Worm (Caenorhabditis elegans): ENCODE data around the gene C05C8.8.

Gene C05C8.8

DNA sequence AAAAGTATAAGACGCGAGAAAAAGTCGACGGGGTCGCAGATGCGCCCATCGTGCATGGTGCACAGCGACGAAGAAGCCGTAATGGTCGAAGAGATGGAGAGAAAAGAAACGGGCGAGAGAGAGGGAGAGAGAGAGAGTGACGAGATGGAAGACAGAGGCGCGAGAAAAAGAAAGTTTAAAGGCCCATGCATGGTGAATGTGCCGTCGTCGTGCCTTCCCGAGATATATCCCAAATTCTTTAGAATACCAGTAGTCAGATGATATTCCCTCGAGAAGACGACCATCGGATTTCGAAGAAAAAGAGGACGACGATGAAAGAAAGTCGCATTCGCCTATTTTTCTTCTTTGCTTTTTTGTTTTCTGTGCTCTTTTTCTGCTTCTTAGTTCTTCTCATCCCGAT is 39.0 kb downstream of the C05C8.8 start (continued):
- no peak for TF ChIP-seq F16B12.6 (tag; optimal IDR thresholded peaks at IDR 0.05)
- no peak for TF ChIP-seq mab-9 (GFP tag; IDR thresholded peaks at IDR 0.05)

ce11 chrV:7214802-7215201 is 40.2 kb downstream of the C05C8.8 start, which contains the start of gene soap-1:
Gene soap-1 (minus strand): TSS chrV:7214902.
- TF ChIP-seq pag-3 (tag; optimal IDR thresholded peaks at IDR 0.05; ENCODE audit: borderline replicate concordance, insufficient read depth) (no peak), nhr-71 (tag; optimal IDR thresholded peaks at IDR 0.05) (no peak), elt-2 (tag; optimal IDR thresholded peaks at IDR 0.05) (no peak), egl-13 (tag; optimal IDR thresholded peaks at IDR 0.05) (no peak), ztf-4 (tag; optimal IDR thresholded peaks at IDR 0.05) (no peak), grh-1 (GFP tag; IDR thresholded peaks at IDR 0.05) (no peak), jun-1 (tag; optimal IDR thresholded peaks at IDR 0.05) (no peak), F16B12.6 (tag; optimal IDR thresholded peaks at IDR 0.05) (no peak), ceh-63 (GFP tag; optimal IDR thresholded peaks at IDR 0.05) (no peak), mab-9 (GFP tag; IDR thresholded peaks at IDR 0.05) (no peak), ces-1 (GFP tag; optimal IDR thresholded peaks at IDR 0.05) (no peak), efl-1 (optimal IDR thresholded peaks at IDR 0.05) (no peak), efl-1 (GFP tag; optimal IDR thresholded peaks at IDR 0.05 in 1 of 2) (no peak), mep-1 (tag; optimal IDR thresholded peaks at IDR 0.05) (no peak), dpl-1 (GFP tag; optimal IDR thresholded peaks at IDR 0.05) (no peak), nhr-12 (tag; optimal IDR thresholded peaks at IDR 0.05) (no peak), ceh-8 (GFP tag; optimal IDR thresholded peaks at IDR 0.05) (no peak)

DNA sequence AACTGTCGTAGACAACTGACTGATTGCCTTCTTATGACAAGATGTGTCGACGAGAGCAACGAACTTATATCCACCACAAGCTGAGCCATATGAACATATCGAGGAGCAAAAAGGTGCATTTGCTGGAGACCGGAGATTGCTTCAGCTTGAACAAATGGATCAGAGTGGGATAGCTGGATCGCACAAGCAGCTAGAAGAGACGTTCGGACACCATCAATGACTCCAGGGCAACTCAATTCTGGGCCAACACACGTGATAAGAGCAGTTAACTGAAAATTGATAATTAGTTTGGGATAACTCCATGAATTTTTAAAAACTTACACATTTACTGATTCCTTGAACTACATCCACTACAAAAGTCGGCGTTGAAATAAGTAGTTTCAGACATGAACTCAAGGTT is 46.0 kb downstream of the C05C8.8 start:
- TF ChIP-seq lir-3 (tag; optimal IDR thresholded peaks at IDR 0.05; ENCODE audit: poor library complexity) (no peak), C16A3.4 (tag; optimal IDR thresholded peaks at IDR 0.05) (no peak), nhr-85 (tag) (no peak), F16B12.6 (tag; optimal IDR thresholded peaks at IDR 0.05) (no peak), tlp-1 (tag; optimal IDR thresholded peaks at IDR 0.05) (no peak), nhr-12 (tag; optimal IDR thresholded peaks at IDR 0.05) (no peak), lin-13 (GFP tag; optimal IDR thresholded peaks at IDR 0.05) (no peak), efl-1 (optimal IDR thresholded peaks at IDR 0.05) (no peak), efl-1 (GFP tag; optimal IDR thresholded peaks at IDR 0.05 in 1 of 2) (peak in 1 of 2 experiments; percentile 82), ceh-88 (GFP tag; IDR thresholded peaks at IDR 0.05) (no peak)
